Worm (Caenorhabditis elegans): ENCODE measurements around the gene M142.8.

ce11 chrIII:10894220-10894619 is 39.2 kb upstream of the M142.8 start, which contains the start of gene fbxb-87:
- TF ChIP-seq lin-13 (GFP tag; optimal IDR thresholded peaks at IDR 0.05) (no peak), ama-1 (optimal IDR thresholded peaks at IDR 0.05) (no peak), sup-37 (GFP tag; optimal IDR thresholded peaks at IDR 0.05) (no peak), grh-1 (GFP tag; IDR thresholded peaks at IDR 0.05) (no peak), elt-2 (tag; optimal IDR thresholded peaks at IDR 0.05) (no peak), fkh-10 (GFP tag; optimal IDR thresholded peaks at IDR 0.05) (no peak), aly-2 (tag; optimal IDR thresholded peaks at IDR 0.05) (no peak), mdl-1 (tag; optimal IDR thresholded peaks at IDR 0.05) (no peak), nhr-77 (tag; optimal IDR thresholded peaks at IDR 0.05) (no peak)

All from whole organism, L1 larva.